Fruit fly (Drosophila melanogaster): ENCODE results near the gene CG5250.

DNA sequence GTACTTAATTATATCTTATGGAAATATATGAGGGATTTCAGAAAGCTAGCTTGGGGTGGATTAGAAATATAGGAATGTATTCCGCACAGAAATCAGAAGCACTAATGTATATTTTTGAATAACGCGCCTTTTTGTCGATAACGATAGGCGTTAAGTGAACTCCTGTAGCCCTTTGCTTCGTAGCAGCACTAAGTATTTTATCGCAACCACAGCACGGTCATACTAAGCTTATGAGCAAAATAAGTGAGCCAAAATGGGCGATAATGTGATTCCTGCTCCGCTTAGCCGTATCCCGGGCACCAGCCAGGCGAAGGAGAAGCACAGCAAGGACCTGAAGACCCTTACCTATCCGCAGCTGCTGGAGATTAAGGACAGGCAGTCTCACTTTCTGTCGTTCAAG lies at the start of gene CG5250, which contains the start of gene Polr2M:
- TF ChIP-seq psq (optimal IDR thresholded peaks at IDR 0.05): no peak
- TF ChIP-seq h (optimal IDR thresholded peaks at IDR 0.05): no peak
- no peak for TF ChIP-seq ttk (optimal IDR thresholded peaks at IDR 0.05)

Data from Kc167 (cell line).